Fruit fly (Drosophila melanogaster): Measurements from ENCODE around the gene CG31867.

CG31867 gene

dm6 chr2L:11171615-11172356, 26.6 kb upstream of the CG31867 start, which contains the start of gene Vm32E:
Gene Vm32E, minus strand, starts transcription at chr2L:11171665.
- TF ChIP-seq psq (optimal IDR thresholded peaks at IDR 0.05) (no peak), pan (optimal IDR thresholded peaks at IDR 0.05) (no peak), EcR (GFP tag; optimal IDR thresholded peaks at IDR 0.05) (no peak), usp (GFP tag; optimal IDR thresholded peaks at IDR 0.05) (no peak), Dll (optimal IDR thresholded peaks at IDR 0.05) (no peak)

- TF ChIP-seq CG8478 (optimal IDR thresholded peaks at IDR 0.05) (no peak), pan (optimal IDR thresholded peaks at IDR 0.05) (no peak), Dll (optimal IDR thresholded peaks at IDR 0.05) (no peak), psq (optimal IDR thresholded peaks at IDR 0.05) (no peak), usp (GFP tag; optimal IDR thresholded peaks at IDR 0.05) (no peak)
Measured at dm6 chr2L:11170549-11170948, 25.3 kb upstream of the CG31867 start.

dm6 chr2L:11169904-11170303, 24.7 kb upstream of the CG31867 start:
- no peak for TF ChIP-seq psq (optimal IDR thresholded peaks at IDR 0.05)
- TF ChIP-seq pan (optimal IDR thresholded peaks at IDR 0.05) = no peak
- no peak for TF ChIP-seq EcR (GFP tag; optimal IDR thresholded peaks at IDR 0.05)
- TF ChIP-seq Dll (optimal IDR thresholded peaks at IDR 0.05) = no peak
- no peak for TF ChIP-seq usp (GFP tag; optimal IDR thresholded peaks at IDR 0.05)
- no peak for TF ChIP-seq CG8478 (optimal IDR thresholded peaks at IDR 0.05)

- TF ChIP-seq EcR (GFP tag; optimal IDR thresholded peaks at IDR 0.05) = peak in 1 of 2 experiments; percentile 62
- TF ChIP-seq usp (GFP tag; optimal IDR thresholded peaks at IDR 0.05) = no peak
Measured at dm6 chr2L:11168684-11169549, 23.7 kb upstream of the CG31867 start.

- TF ChIP-seq Dll (optimal IDR thresholded peaks at IDR 0.05) (no peak), pan (optimal IDR thresholded peaks at IDR 0.05) (no peak), usp (GFP tag; optimal IDR thresholded peaks at IDR 0.05) (no peak), EcR (GFP tag; optimal IDR thresholded peaks at IDR 0.05) (no peak), CG8478 (optimal IDR thresholded peaks at IDR 0.05) (no peak), psq (optimal IDR thresholded peaks at IDR 0.05) (no peak)
Measured at dm6 chr2L:11167997-11168396, 22.8 kb upstream of the CG31867 start.

- TF ChIP-seq CG8478 (optimal IDR thresholded peaks at IDR 0.05) (no peak), EcR (GFP tag; optimal IDR thresholded peaks at IDR 0.05) (peak; percentile 89 to 96), psq (optimal IDR thresholded peaks at IDR 0.05) (no peak), Dll (optimal IDR thresholded peaks at IDR 0.05) (peak; percentile 97), pan (optimal IDR thresholded peaks at IDR 0.05) (peak; percentile 46), usp (GFP tag; optimal IDR thresholded peaks at IDR 0.05) (no peak)
Measured at dm6 chr2L:11155166-11155958, 10.1 kb upstream of the CG31867 start, which contains the start of gene CG6287. Gene CG6287, minus strand, starts transcription at chr2L:11155721.

- no peak for TF ChIP-seq psq (optimal IDR thresholded peaks at IDR 0.05)
- no peak for TF ChIP-seq pan (optimal IDR thresholded peaks at IDR 0.05)
- no peak for TF ChIP-seq EcR (GFP tag; optimal IDR thresholded peaks at IDR 0.05)
- TF ChIP-seq Dll (optimal IDR thresholded peaks at IDR 0.05) = no peak
- no peak for TF ChIP-seq CG8478 (optimal IDR thresholded peaks at IDR 0.05)
- TF ChIP-seq usp (GFP tag; optimal IDR thresholded peaks at IDR 0.05) = no peak
Measured at dm6 chr2L:11148969-11149368, 3.8 kb upstream of the CG31867 start, which contains the start of gene Gyc32E. Gene Gyc32E, minus strand, starts transcription at chr2L:11149101.

- TF ChIP-seq usp (GFP tag; optimal IDR thresholded peaks at IDR 0.05) (no peak), EcR (GFP tag; optimal IDR thresholded peaks at IDR 0.05) (no peak), CG8478 (optimal IDR thresholded peaks at IDR 0.05) (no peak), pan (optimal IDR thresholded peaks at IDR 0.05) (no peak), psq (optimal IDR thresholded peaks at IDR 0.05) (no peak), Dll (optimal IDR thresholded peaks at IDR 0.05) (no peak)
Measured at dm6 chr2L:11136093-11136492, 9.1 kb downstream of the CG31867 start, which contains the start of gene hgo. Gene hgo, plus strand, starts transcription at chr2L:11136393.

dm6 chr2L:11130151-11131008, 14.8 kb downstream of the CG31867 start, which contains the start of the genes RfC38 and CG4751:
Gene RfC38, minus strand, starts transcription at chr2L:11130645.
Gene CG4751, plus strand, starts transcription at chr2L:11130737.
- TF ChIP-seq pan (optimal IDR thresholded peaks at IDR 0.05) (no peak), psq (optimal IDR thresholded peaks at IDR 0.05) (no peak), CG8478 (optimal IDR thresholded peaks at IDR 0.05) (no peak), Dll (optimal IDR thresholded peaks at IDR 0.05) (no peak), EcR (GFP tag; optimal IDR thresholded peaks at IDR 0.05) (no peak), usp (GFP tag; optimal IDR thresholded peaks at IDR 0.05) (no peak)

- TF ChIP-seq usp (GFP tag; optimal IDR thresholded peaks at IDR 0.05) (no peak), Dll (optimal IDR thresholded peaks at IDR 0.05) (no peak)
Measured at dm6 chr2L:11123499-11123898, 21.7 kb downstream of the CG31867 start, which contains the start of the genes Csl4 and Nup160. Gene Csl4, minus strand, starts transcription at chr2L:11123567. Gene Nup160, plus strand, starts transcription at chr2L:11123777.
